Worm (Caenorhabditis elegans) whole organism, L4 larva: ENCODE measurements around the gene srb-18.
A peak's percentile ranks its signal among the peaks of the same experiment; 100 is the strongest.

Experiments used
- D1046.2 ChIP-seq: fragments of 200-800 bp; sonication (Bioruptor generic); IDR thresholded peaks from 2 replicates; pipeline ENCODE4 v1.3.6; 2022; ENCODE audit warnings: missing genetic modification characterization, missing compliant biosample characterization
- F44E2.7 ChIP-seq: fragments of 200-800 bp; sonication (Bioruptor generic); IDR thresholded peaks from 2 replicates; pipeline ENCODE4 v2.1.2; 2022; ENCODE audit warnings: missing genetic modification characterization, missing compliant biosample characterization
- R02D3.7 ChIP-seq: fragments of 150-350 bp; sonication (generic microtip); optimal IDR thresholded peaks from 3 replicates; lab custom pipeline; 2014; ENCODE audit warnings: missing biosample characterization, missing genetic modification characterization
- T20F7.1 ChIP-seq: fragments of 200-800 bp; sonication (Bioruptor generic); optimal IDR thresholded peaks from 2 replicates; lab custom pipeline; 2018; ENCODE audit warnings: mild to moderate bottlenecking, missing genetic modification characterization, missing compliant biosample characterization
- T26A8.4 ChIP-seq: fragments of 200-800 bp; sonication (Bioruptor generic); IDR thresholded peaks from 2 replicates; pipeline ENCODE4 v1.3.6; 2022; ENCODE audit warnings: missing genetic modification characterization, missing compliant biosample characterization
- ZK337.2 ChIP-seq: fragments of 200-800 bp; sonication (Bioruptor generic); IDR thresholded peaks from 2 replicates; pipeline ENCODE4 v1.3.6; 2022; ENCODE audit warnings: missing genetic modification reagents, missing genetic modification characterization, missing compliant biosample characterization
- aha-1 ChIP-seq: fragments of 150-350 bp; peaks from one replicate; lab custom pipeline; 2014; ENCODE audit warnings: missing biosample characterization, missing genetic modification characterization
- ama-1 ChIP-seq: fragments of 150-350 bp; optimal IDR thresholded peaks from 2 replicates; lab custom pipeline; 2014; ENCODE audit warnings: inconsistent platforms, mixed read lengths
- attf-4 ChIP-seq: sonication (generic microtip); optimal IDR thresholded peaks from 3 replicates; lab custom pipeline; 2017; ENCODE audit warnings: missing biosample characterization, missing genetic modification characterization
- ceh-28 ChIP-seq: fragments of 150-350 bp; optimal IDR thresholded peaks from 2 replicates; lab custom pipeline; 2014; ENCODE audit warnings: missing biosample characterization, missing genetic modification reagents, missing genetic modification characterization
- ceh-44 ChIP-seq: fragments of 200-800 bp; sonication (Bioruptor generic); IDR thresholded peaks from 2 replicates; pipeline ENCODE4 v1.3.6; 2022; ENCODE audit warnings: missing genetic modification reagents, missing genetic modification characterization, missing compliant biosample characterization
- ceh-62 ChIP-seq: sonication (generic microtip); optimal IDR thresholded peaks from 2 replicates; lab custom pipeline; 2017; ENCODE audit warnings: missing biosample characterization, missing genetic modification characterization
- daf-16 ChIP-seq, 3 experiments: sonication (generic microtip); optimal IDR thresholded peaks; 2 replicates each; lab custom pipeline; 2016 to 2017; ENCODE audit warnings: missing genetic modification characterization in 3 of 3, missing genetic modification reagents in 3 of 3, mild to moderate bottlenecking in 2 of 3, missing compliant biosample characterization in 2 of 3, missing biosample characterization in 1 of 3, moderate library complexity in 1 of 3
- daf-19 ChIP-seq: fragments of 200-800 bp; sonication (Bioruptor generic); conservative IDR thresholded peaks from 2 replicates; pipeline ENCODE4 v1.3.6; 2022; ENCODE audit warnings: missing genetic modification characterization, missing compliant biosample characterization
- dmd-6 ChIP-seq: fragments of 200-800 bp; sonication (Bioruptor generic); IDR thresholded peaks from 2 replicates; pipeline ENCODE4 v1.3.6; 2022; ENCODE audit warnings: missing genetic modification reagents, missing genetic modification characterization, missing compliant biosample characterization
- dmd-8 ChIP-seq: fragments of 200-800 bp; sonication (Bioruptor generic); IDR thresholded peaks from 2 replicates; pipeline ENCODE4 v1.3.6; 2022; ENCODE audit warnings: missing genetic modification characterization, missing compliant biosample characterization
- dpl-1 ChIP-seq: fragments of 150-350 bp; optimal IDR thresholded peaks from 2 replicates; lab custom pipeline; 2014; ENCODE audit warnings: missing biosample characterization, missing genetic modification reagents, missing genetic modification characterization
- dve-1 ChIP-seq: sonication (generic microtip); optimal IDR thresholded peaks from 2 replicates; lab custom pipeline; 2017; ENCODE audit warnings: antibody characterized with exemption, mild to moderate bottlenecking, missing genetic modification characterization, missing compliant biosample characterization; ENCODE audit not compliant: insufficient read depth
- hif-1 ChIP-seq, 2 experiments: sonication (generic microtip); optimal IDR thresholded peaks; 2 replicates each; lab custom pipeline; 2016 to 2017; ENCODE audit warnings: missing compliant biosample characterization in 2 of 2, missing genetic modification characterization in 2 of 2, missing genetic modification reagents in 2 of 2, missing genotype in 2 of 2, mild to moderate bottlenecking in 1 of 2
- hlh-30 ChIP-seq: sonication (generic microtip); optimal IDR thresholded peaks from 2 replicates; lab custom pipeline; 2017; ENCODE audit warnings: antibody characterized with exemption, mild to moderate bottlenecking, missing genetic modification characterization, missing compliant biosample characterization; ENCODE audit not compliant: insufficient read depth
- lim-7 ChIP-seq: fragments of 200-800 bp; sonication (Bioruptor generic); IDR thresholded peaks from 2 replicates; pipeline ENCODE4 v1.3.6; 2022; ENCODE audit warnings: missing genetic modification characterization, missing compliant biosample characterization
- lin-1 ChIP-seq: fragments of 200-800 bp; sonication (Bioruptor generic); IDR thresholded peaks from 2 replicates; pipeline ENCODE4 v1.3.6; 2022; ENCODE audit warnings: missing genetic modification reagents, missing genetic modification characterization, missing compliant biosample characterization
- lin-38 ChIP-seq: fragments of 200-800 bp; sonication (Bioruptor generic); IDR thresholded peaks from 2 replicates; pipeline ENCODE4 v1.3.6; 2022; ENCODE audit warnings: missing genetic modification reagents, missing genetic modification characterization, missing compliant biosample characterization
- mdl-1 ChIP-seq, 2 experiments: fragments of 150-350 bp in 1 of 2; sonication (generic microtip) in 1 of 2; optimal IDR thresholded peaks; 2 replicates each; lab custom pipeline; 2014 to 2017; ENCODE audit warnings: missing biosample characterization in 2 of 2, missing genetic modification characterization in 2 of 2
- mxl-2 ChIP-seq: fragments of 200-800 bp; sonication (Bioruptor generic); conservative IDR thresholded peaks from 2 replicates; pipeline ENCODE4 v1.3.6; 2022; ENCODE audit warnings: missing genetic modification reagents, missing genetic modification characterization, missing compliant biosample characterization
- nhr-10 ChIP-seq: fragments of 150-350 bp; optimal IDR thresholded peaks from 2 replicates; lab custom pipeline; 2014; ENCODE audit warnings: missing biosample characterization, missing genetic modification characterization
- nhr-102 ChIP-seq: sonication (generic microtip); optimal IDR thresholded peaks from 2 replicates; lab custom pipeline; 2016; ENCODE audit warnings: mild to moderate bottlenecking, missing genetic modification characterization, moderate library complexity, missing compliant biosample characterization
- nhr-11 ChIP-seq: fragments of 150-350 bp; optimal IDR thresholded peaks from 2 replicates; lab custom pipeline; 2014; ENCODE audit warnings: missing biosample characterization, missing genetic modification characterization
- nhr-28 ChIP-seq: fragments of 150-350 bp; optimal IDR thresholded peaks from 2 replicates; lab custom pipeline; 2014; ENCODE audit warnings: missing biosample characterization, missing genetic modification characterization
- nhr-48 ChIP-seq: sonication (generic microtip); optimal IDR thresholded peaks from 2 replicates; lab custom pipeline; 2016; ENCODE audit warnings: mild to moderate bottlenecking, missing genetic modification characterization, missing compliant biosample characterization
- pha-4 ChIP-seq, 2 experiments: fragments of 150-350 bp in 1 of 2; fragments of 200-800 bp in 1 of 2; sonication (Bioruptor generic) in 1 of 2; IDR thresholded peaks in 1 of 2; optimal IDR thresholded peaks in 1 of 2; 2 replicates each; pipeline versions ENCODE4 v1.3.6 to Lab custom; 2014 to 2022; ENCODE audit warnings: missing genetic modification characterization in 2 of 2, missing genetic modification reagents in 2 of 2, missing biosample characterization in 1 of 2, missing compliant biosample characterization in 1 of 2
- pqm-1 ChIP-seq: sonication (generic microtip); optimal IDR thresholded peaks from 2 replicates; lab custom pipeline; 2017; ENCODE audit warnings: missing biosample characterization, missing genetic modification characterization
- snpc-1.2 ChIP-seq: fragments of 200-800 bp; sonication (Bioruptor generic); IDR thresholded peaks from 2 replicates; pipeline ENCODE4 v1.3.6; 2022; ENCODE audit warnings: missing genetic modification reagents, missing genetic modification characterization, missing compliant biosample characterization
- spr-1 ChIP-seq: sonication (generic microtip); optimal IDR thresholded peaks from 2 replicates; lab custom pipeline; 2016; ENCODE audit warnings: mild to moderate bottlenecking, missing genetic modification characterization, missing compliant biosample characterization
- spr-3 ChIP-seq: fragments of 200-800 bp; sonication (Bioruptor generic); optimal IDR thresholded peaks from 2 replicates; lab custom pipeline; 2018; ENCODE audit warnings: mild to moderate bottlenecking, missing genetic modification characterization, missing compliant biosample characterization
- tag-97 ChIP-seq: fragments of 200-800 bp; sonication (Bioruptor generic); IDR thresholded peaks from 2 replicates; pipeline ENCODE4 v1.3.6; 2022; ENCODE audit warnings: missing genetic modification characterization, missing compliant biosample characterization
- unc-62 ChIP-seq, 3 experiments: fragments of 150-350 bp in 1 of 3; sonication (generic microtip); optimal IDR thresholded peaks in 2 of 3; peaks in 1 of 3; 1 replicate in 1 of 3; 2 replicates in 2 of 3; lab custom pipeline; 2014 to 2017; ENCODE audit warnings: missing biosample characterization in 3 of 3, missing genetic modification characterization in 3 of 3, missing genetic modification reagents in 3 of 3, missing genotype in 1 of 3
- zag-1 ChIP-seq: fragments of 150-350 bp; optimal IDR thresholded peaks from 2 replicates; lab custom pipeline; 2014; ENCODE audit warnings: missing biosample characterization, missing genetic modification characterization

Gene srb-18

DNA sequence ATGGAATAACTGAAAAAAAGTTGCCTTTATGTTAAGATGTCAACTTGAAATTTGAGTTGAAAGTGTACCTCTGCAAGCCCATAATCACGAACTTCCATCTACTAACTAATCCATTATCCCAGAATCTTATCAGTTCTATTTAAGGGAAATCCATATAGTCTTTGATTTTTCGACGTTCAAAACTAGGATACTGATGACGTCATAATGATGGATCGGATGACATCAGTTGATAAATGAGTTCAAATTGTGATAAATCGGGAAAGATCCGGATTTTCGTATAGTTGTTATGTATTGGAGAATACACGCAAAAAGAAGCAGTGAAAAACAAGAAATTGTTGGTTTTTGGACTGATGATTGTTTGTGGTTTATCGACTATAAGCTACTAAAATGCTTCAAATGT is 28.7 kb downstream of the srb-18 start:
- TF ChIP-seq R02D3.7 (tag; lab: Kevin White, UChicago) (no peak), lim-7 (no peak), nhr-48 (peak; percentile 79), nhr-28 (tag; lab: Kevin White, UChicago) (peak; percentile 10), unc-62 (GFP tag; optimal IDR thresholded peaks at IDR 0.05 in 1 of 2; lab: Kevin White, UChicago) (peak in 1 of 2 experiments; percentile 87), unc-62 (tag; optimal IDR thresholded peaks at IDR 0.05; lab: Kevin White, UChicago) (no peak), mdl-1 (tag; optimal IDR thresholded peaks at IDR 0.05; lab: Kevin White, UChicago) (peak in 1 of 2 experiments; percentile 8)

DNA sequence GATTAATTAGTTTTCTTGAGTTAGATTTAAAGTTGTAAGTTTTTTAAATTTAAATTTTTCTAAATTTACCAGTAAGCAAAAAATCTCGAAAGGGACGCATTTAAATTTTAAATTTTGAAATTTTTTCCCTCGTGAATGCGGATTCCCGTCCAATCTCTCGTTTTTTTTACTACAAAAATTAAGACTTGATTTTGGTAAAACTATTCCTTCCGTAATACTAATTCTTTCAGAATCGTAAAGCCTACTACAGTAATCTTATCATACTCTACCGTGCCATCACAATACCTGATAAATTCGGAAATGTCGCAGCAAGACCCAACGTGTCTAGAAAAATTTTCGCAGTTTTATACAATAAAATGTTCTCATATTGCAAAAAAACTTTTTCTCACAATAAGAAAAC is 30.1 kb downstream of the srb-18 start, which contains the start of the genes C54F6.19 and nhx-3:
C54F6.19 (plus strand) TSS at position 301 of the 400 bp plus-strand sequence.
nhx-3 (minus strand) TSS at position 337 of the 400 bp plus-strand sequence.
- TF ChIP-seq dmd-8 (GFP tag; lab: Robert Waterston, UW) (no peak), tag-97 (GFP tag; lab: Robert Waterston, UW) (no peak), D1046.2 (GFP tag; lab: Robert Waterston, UW) (no peak), dmd-6 (GFP tag; lab: Robert Waterston, UW) (no peak), T20F7.1 (GFP tag; lab: Kevin White, UChicago) (no peak), F44E2.7 (no peak)

DNA sequence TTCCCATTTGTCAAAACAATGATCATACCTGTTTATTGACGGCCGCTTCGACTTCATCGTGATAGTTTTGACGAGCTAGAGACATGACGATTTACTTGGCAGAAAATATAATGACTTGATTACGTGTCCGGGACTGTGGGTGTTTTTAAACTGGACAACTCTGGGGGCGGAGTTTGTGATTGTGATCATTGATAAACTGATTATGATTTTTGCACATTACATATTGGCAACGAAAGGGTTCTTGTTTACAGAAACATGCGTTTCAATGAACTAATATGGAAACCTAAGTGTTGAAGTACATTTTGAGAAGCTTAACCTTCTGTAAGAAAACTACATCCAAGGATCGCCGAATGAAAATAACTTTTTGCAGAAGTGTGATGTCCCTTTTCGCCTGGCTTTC is 32.4 kb downstream of the srb-18 start, which contains the start of gene ftn-1:
ftn-1 (minus strand) TSS at position 101 of the 400 bp plus-strand sequence.
- TF ChIP-seq nhr-10 (tag; lab: Kevin White, UChicago), result no peak
- TF ChIP-seq F44E2.7, result no peak
- no peak for TF ChIP-seq pha-4 (GFP tag; IDR thresholded peaks at IDR 0.05; lab: Robert Waterston, UW)
- no peak for TF ChIP-seq pha-4 (tag; optimal IDR thresholded peaks at IDR 0.05; lab: Kevin White, UChicago)
- no peak for TF ChIP-seq daf-19
- no peak for TF ChIP-seq snpc-1.2 (GFP tag; lab: Robert Waterston, UW)
- no peak for TF ChIP-seq daf-16 (GFP tag; optimal IDR thresholded peaks at IDR 0.05; lab: Kevin White, UChicago)
- peak; percentile 74 for TF ChIP-seq daf-16 (tag; optimal IDR thresholded peaks at IDR 0.05; lab: Kevin White, UChicago)
- TF ChIP-seq ZK337.2, result no peak
- peak in 1 of 2 experiments; percentile 48 for TF ChIP-seq unc-62 (GFP tag; optimal IDR thresholded peaks at IDR 0.05 in 1 of 2; lab: Kevin White, UChicago)
- no peak for TF ChIP-seq unc-62 (tag; optimal IDR thresholded peaks at IDR 0.05; lab: Kevin White, UChicago)
- peak; percentile 37 for TF ChIP-seq ama-1 (lab: Kevin White, UChicago)
- no peak for TF ChIP-seq dpl-1 (GFP tag; lab: Kevin White, UChicago)

DNA sequence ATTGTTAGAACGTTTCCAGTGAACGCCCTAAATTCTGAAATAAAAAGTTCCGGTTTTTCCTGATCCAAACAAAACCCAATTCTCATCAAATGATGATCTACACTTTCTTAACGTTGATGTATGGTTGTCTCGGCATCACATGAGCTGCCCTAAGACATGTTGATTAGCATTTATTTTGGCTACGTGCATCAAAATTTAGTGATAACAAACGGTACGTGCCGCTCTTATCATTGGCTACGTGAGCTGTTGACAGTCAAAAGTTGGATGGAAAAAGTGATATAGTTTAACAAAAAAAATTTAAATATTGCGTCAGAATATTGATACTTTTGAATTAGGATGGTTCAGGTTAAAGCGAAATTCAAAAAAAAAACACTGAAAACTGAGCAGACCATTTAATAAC is 33.0 kb downstream of the srb-18 start:
- no peak for TF ChIP-seq snpc-1.2 (GFP tag; lab: Robert Waterston, UW)
- peak; percentile 66 for TF ChIP-seq dmd-6 (GFP tag; lab: Robert Waterston, UW)
- no peak for TF ChIP-seq attf-4 (tag; lab: Kevin White, UChicago)
- no peak for TF ChIP-seq spr-3 (GFP tag; lab: Kevin White, UChicago)
- no peak for TF ChIP-seq lin-1
- no peak for TF ChIP-seq mxl-2
- TF ChIP-seq aha-1, result peak; percentile 99
- TF ChIP-seq dve-1, result no peak
- TF ChIP-seq ceh-44 (GFP tag; lab: Robert Waterston, UW), result no peak
- peak; percentile 40 for TF ChIP-seq hlh-30 (tag; lab: Kevin White, UChicago)
- no peak for TF ChIP-seq daf-16 (GFP tag; optimal IDR thresholded peaks at IDR 0.05; lab: Kevin White, UChicago)
- TF ChIP-seq daf-16 (tag; optimal IDR thresholded peaks at IDR 0.05; lab: Kevin White, UChicago), result peak; percentile 97
- no peak for TF ChIP-seq nhr-11
- no peak for TF ChIP-seq T26A8.4 (GFP tag; lab: Robert Waterston, UW)
- TF ChIP-seq pqm-1, result peak; percentile 48
- TF ChIP-seq spr-1 (tag; lab: Kevin White, UChicago), result no peak
- TF ChIP-seq zag-1 (tag; lab: Kevin White, UChicago), result no peak
- no peak for TF ChIP-seq ceh-28 (tag; lab: Kevin White, UChicago)
- TF ChIP-seq lin-38, result no peak
- TF ChIP-seq hif-1 (tag; optimal IDR thresholded peaks at IDR 0.05; lab: Kevin White, UChicago), result peak in 1 of 2 experiments; percentile 70
- TF ChIP-seq ceh-62 (tag; lab: Kevin White, UChicago), result no peak
- no peak for TF ChIP-seq nhr-102
